Fruit fly (Drosophila melanogaster): Measurements from ENCODE around the gene CG3726.

DNA sequence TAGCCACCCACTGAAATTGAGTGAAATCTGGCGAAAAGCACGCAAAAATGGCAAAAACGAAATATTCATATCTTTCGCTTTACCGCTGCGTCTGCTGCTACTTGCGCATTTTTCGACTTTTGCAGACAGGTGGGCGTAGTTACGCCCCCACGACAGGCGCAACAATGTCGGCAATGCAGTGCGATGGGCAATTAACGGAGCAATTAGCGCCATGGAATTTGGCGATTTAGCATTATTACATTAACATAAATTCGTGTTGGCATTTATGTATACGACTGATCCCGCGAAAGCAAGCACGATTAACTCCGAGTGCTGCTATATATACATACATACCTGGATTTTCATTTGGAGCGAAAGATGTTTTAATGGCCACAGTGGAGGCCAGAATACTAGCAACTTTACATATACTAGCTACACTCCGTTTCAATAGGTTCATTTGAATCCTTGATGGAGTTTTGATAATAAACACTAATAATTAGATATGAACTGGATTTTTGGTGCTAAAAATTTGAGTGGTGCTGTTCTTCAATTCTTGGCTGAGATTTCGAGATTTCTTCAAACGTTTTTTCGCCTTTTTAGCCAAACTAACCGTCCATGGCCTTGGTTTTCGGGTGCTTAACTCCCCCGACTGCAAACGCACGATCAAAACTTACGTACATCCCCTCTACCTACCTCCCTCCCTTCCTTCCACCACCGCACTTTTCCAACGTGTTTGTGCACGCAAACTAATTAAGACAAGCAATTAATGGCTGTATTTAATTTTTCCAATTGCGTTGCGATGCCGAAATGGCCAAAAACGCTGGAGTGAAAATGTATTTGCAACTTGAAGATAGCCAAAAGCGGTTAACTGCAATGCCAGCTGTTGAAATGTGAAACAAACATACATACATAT is 19.8 kb upstream of the CG3726 start:
- peak; percentile 69; the same call in 2 of the 3 replicates for TF ChIP-seq CG8119 (GFP tag; IDR thresholded peaks at IDR 0.05)
- TF ChIP-seq Blimp-1 (GFP tag; optimal IDR thresholded peaks at IDR 0.05) = no peak
- TF ChIP-seq CG1621 (tag; optimal IDR thresholded peaks at IDR 0.05) = peak; percentile 57
- TF ChIP-seq Sox14 (GFP tag; optimal IDR thresholded peaks at IDR 0.05) = peak; percentile 63
- TF ChIP-seq CG31627 (GFP tag; optimal IDR thresholded peaks at IDR 0.05) = peak; percentile 68
- TF ChIP-seq Gug (GFP tag; IDR thresholded peaks at IDR 0.05) = peak; percentile 31; the same call in 1 of the 2 replicates
- peak; percentile 65 for TF ChIP-seq Sox102F (GFP tag; optimal IDR thresholded peaks at IDR 0.05)
- no peak for TF ChIP-seq CG6854 (GFP tag; optimal IDR thresholded peaks at IDR 0.05)

Data from whole organism, prepupa.